Worm (Caenorhabditis elegans) whole organism, L3 larva: ENCODE data around the gene ZK792.7.

Experiments used
- R02D3.7 ChIP-seq: fragments of 150-350 bp; optimal IDR thresholded peaks from 2 replicates; lab custom pipeline; 2014; ENCODE audit warnings: missing biosample characterization, missing genetic modification characterization
- ZK546.5 ChIP-seq: sonication (generic microtip); optimal IDR thresholded peaks from 2 replicates; lab custom pipeline; 2017; ENCODE audit warnings: missing biosample characterization, missing genetic modification characterization
- aly-2 ChIP-seq: fragments of 150-350 bp; optimal IDR thresholded peaks from 2 replicates; lab custom pipeline; 2014; ENCODE audit warnings: missing biosample characterization, missing genetic modification characterization
- ama-1 ChIP-seq: fragments of 150-350 bp; optimal IDR thresholded peaks from 2 replicates; lab custom pipeline; 2018
- ceh-16 ChIP-seq: sonication (generic microtip); optimal IDR thresholded peaks from 2 replicates; lab custom pipeline; 2017; ENCODE audit warnings: missing biosample characterization, missing genetic modification characterization
- ceh-28 ChIP-seq: fragments of 150-350 bp; optimal IDR thresholded peaks from 2 replicates; lab custom pipeline; 2014; ENCODE audit warnings: missing biosample characterization, missing genetic modification reagents, missing genetic modification characterization
- ceh-9 ChIP-seq: sonication (generic microtip); optimal IDR thresholded peaks from 2 replicates; lab custom pipeline; 2018; ENCODE audit warnings: missing biosample characterization, missing genetic modification characterization
- daf-12 ChIP-seq: fragments of 150-350 bp; optimal IDR thresholded peaks from 2 replicates; lab custom pipeline; 2014; ENCODE audit warnings: missing biosample characterization, missing genetic modification reagents, missing genetic modification characterization
- egl-27 ChIP-seq: sonication (generic microtip); optimal IDR thresholded peaks from 4 replicates; lab custom pipeline; 2017; ENCODE audit warnings: missing biosample characterization, missing genetic modification reagents, missing genetic modification characterization
- egl-5 ChIP-seq: fragments of 150-350 bp; optimal IDR thresholded peaks from 2 replicates; lab custom pipeline; 2017; ENCODE audit warnings: missing biosample characterization, missing genetic modification reagents, missing genetic modification characterization, inconsistent platforms
- elt-1 ChIP-seq: fragments of 150-350 bp; optimal IDR thresholded peaks from 2 replicates; lab custom pipeline; 2014; ENCODE audit warnings: missing biosample characterization, missing genetic modification characterization
- elt-2 ChIP-seq: sonication (generic microtip); optimal IDR thresholded peaks from 2 replicates; lab custom pipeline; 2016; ENCODE audit warnings: missing genetic modification reagents, mild to moderate bottlenecking, missing genetic modification characterization, missing compliant biosample characterization
- elt-3 ChIP-seq, 3 experiments: fragments of 150-350 bp in 1 of 3; sonication (generic microtip) in 2 of 3; optimal IDR thresholded peaks; 2 replicates in 2 of 3; 4 replicates in 1 of 3; lab custom pipeline; 2014 to 2017; ENCODE audit warnings: missing biosample characterization in 3 of 3, missing genetic modification characterization in 3 of 3
- eor-1 ChIP-seq, 2 experiments: fragments of 150-350 bp; optimal IDR thresholded peaks; 2 replicates each; lab custom pipeline; 2014 to 2018; ENCODE audit warnings: missing biosample characterization in 2 of 2, missing genetic modification characterization in 2 of 2
- fkh-10 ChIP-seq: sonication (generic microtip); optimal IDR thresholded peaks from 2 replicates; lab custom pipeline; 2017; ENCODE audit warnings: missing biosample characterization, missing genetic modification reagents, missing genetic modification characterization
- fkh-2 ChIP-seq: fragments of 150-350 bp; optimal IDR thresholded peaks from 2 replicates; lab custom pipeline; 2014; ENCODE audit warnings: missing biosample characterization, missing genetic modification reagents, missing genetic modification characterization
- fos-1 ChIP-seq: fragments of 150-350 bp; optimal IDR thresholded peaks from 2 replicates; lab custom pipeline; 2014; ENCODE audit warnings: missing biosample characterization, missing genetic modification characterization
- jun-1 ChIP-seq: fragments of 150-350 bp; optimal IDR thresholded peaks from 2 replicates; lab custom pipeline; 2014; ENCODE audit warnings: missing biosample characterization, missing genetic modification reagents, missing genetic modification characterization
- lin-15B ChIP-seq: fragments of 150-350 bp; optimal IDR thresholded peaks from 2 replicates; lab custom pipeline; 2014; ENCODE audit warnings: missing biosample characterization, missing genetic modification characterization
- lin-39 ChIP-seq: fragments of 150-350 bp; optimal IDR thresholded peaks from 2 replicates; lab custom pipeline; 2018; ENCODE audit warnings: missing biosample characterization, missing genetic modification reagents, missing genetic modification characterization
- lsy-12 ChIP-seq: sonication (generic microtip); optimal IDR thresholded peaks from 2 replicates; lab custom pipeline; 2016; ENCODE audit warnings: mild to moderate bottlenecking, missing genetic modification characterization, missing compliant biosample characterization
- mdl-1 ChIP-seq: fragments of 150-350 bp; optimal IDR thresholded peaks from 2 replicates; lab custom pipeline; 2014; ENCODE audit warnings: missing biosample characterization, missing genetic modification characterization
- mml-1 ChIP-seq: fragments of 150-350 bp; sonication (generic microtip); optimal IDR thresholded peaks from 3 replicates; lab custom pipeline; 2014; ENCODE audit warnings: missing biosample characterization, missing genetic modification characterization
- nfya-1 ChIP-seq: sonication (generic microtip); optimal IDR thresholded peaks from 2 replicates; lab custom pipeline; 2017; ENCODE audit warnings: missing genetic modification characterization, mild to moderate bottlenecking, missing compliant biosample characterization, antibody characterized with exemption, moderate library complexity; ENCODE audit not compliant: insufficient read depth
- nhr-23 ChIP-seq: fragments of 150-350 bp; optimal IDR thresholded peaks from 2 replicates; lab custom pipeline; 2014; ENCODE audit warnings: missing biosample characterization, missing genetic modification reagents, missing genetic modification characterization
- nhr-237 ChIP-seq: fragments of 150-350 bp; optimal IDR thresholded peaks from 2 replicates; lab custom pipeline; 2014; ENCODE audit warnings: missing biosample characterization, missing genetic modification characterization
- nhr-25 ChIP-seq: sonication (generic microtip); optimal IDR thresholded peaks from 2 replicates; lab custom pipeline; 2017; ENCODE audit warnings: missing biosample characterization, missing genetic modification characterization
- nhr-28 ChIP-seq: fragments of 150-350 bp; optimal IDR thresholded peaks from 2 replicates; lab custom pipeline; 2014; ENCODE audit warnings: missing biosample characterization, missing genetic modification characterization
- nhr-43 ChIP-seq: sonication (generic microtip); optimal IDR thresholded peaks from 2 replicates; lab custom pipeline; 2016; ENCODE audit warnings: mild to moderate bottlenecking, missing genetic modification characterization, missing compliant biosample characterization; ENCODE audit not compliant: poor library complexity, severe bottlenecking
- nhr-67 ChIP-seq: fragments of 150-350 bp; optimal IDR thresholded peaks from 2 replicates; lab custom pipeline; 2014; ENCODE audit warnings: missing biosample characterization, missing genetic modification characterization
- nhr-77 ChIP-seq: fragments of 150-350 bp; optimal IDR thresholded peaks from 2 replicates; lab custom pipeline; 2014; ENCODE audit warnings: missing biosample characterization, missing genetic modification characterization
- pha-4 ChIP-seq: fragments of 150-350 bp; optimal IDR thresholded peaks from 2 replicates; lab custom pipeline; 2014; ENCODE audit warnings: missing biosample characterization, missing genetic modification reagents, missing genetic modification characterization
- pqm-1 ChIP-seq: fragments of 150-350 bp; optimal IDR thresholded peaks from 2 replicates; lab custom pipeline; 2017; ENCODE audit warnings: missing biosample characterization, missing genetic modification characterization, inconsistent platforms
- skn-1 ChIP-seq: fragments of 150-350 bp; optimal IDR thresholded peaks from 2 replicates; lab custom pipeline; 2014; ENCODE audit warnings: missing biosample characterization, missing genetic modification characterization
- snpc-4 ChIP-seq: fragments of 150-350 bp; optimal IDR thresholded peaks from 2 replicates; lab custom pipeline; 2014; ENCODE audit warnings: missing biosample characterization, missing genetic modification characterization
- tbx-2 ChIP-seq: sonication (generic microtip); optimal IDR thresholded peaks from 2 replicates; lab custom pipeline; 2016; ENCODE audit warnings: mild to moderate bottlenecking, missing genetic modification characterization, missing compliant biosample characterization
- unc-39 ChIP-seq: sonication (generic microtip); optimal IDR thresholded peaks from 4 replicates; lab custom pipeline; 2017; ENCODE audit warnings: missing biosample characterization, missing genetic modification characterization
- unc-62 ChIP-seq: fragments of 150-350 bp; sonication (generic microtip); optimal IDR thresholded peaks from 4 replicates; lab custom pipeline; 2014; ENCODE audit warnings: missing biosample characterization, missing genetic modification reagents, missing genetic modification characterization
- zag-1 ChIP-seq: fragments of 150-350 bp; optimal IDR thresholded peaks from 2 replicates; lab custom pipeline; 2014; ENCODE audit warnings: missing biosample characterization, missing genetic modification characterization
- ztf-11 ChIP-seq: fragments of 150-350 bp; optimal IDR thresholded peaks from 2 replicates; lab custom pipeline; 2014; ENCODE audit warnings: missing biosample characterization, missing genetic modification characterization
- ztf-4 ChIP-seq: fragments of 150-350 bp; optimal IDR thresholded peaks from 2 replicates; lab custom pipeline; 2014; ENCODE audit warnings: missing biosample characterization, missing genetic modification characterization

Gene ZK792.7

DNA sequence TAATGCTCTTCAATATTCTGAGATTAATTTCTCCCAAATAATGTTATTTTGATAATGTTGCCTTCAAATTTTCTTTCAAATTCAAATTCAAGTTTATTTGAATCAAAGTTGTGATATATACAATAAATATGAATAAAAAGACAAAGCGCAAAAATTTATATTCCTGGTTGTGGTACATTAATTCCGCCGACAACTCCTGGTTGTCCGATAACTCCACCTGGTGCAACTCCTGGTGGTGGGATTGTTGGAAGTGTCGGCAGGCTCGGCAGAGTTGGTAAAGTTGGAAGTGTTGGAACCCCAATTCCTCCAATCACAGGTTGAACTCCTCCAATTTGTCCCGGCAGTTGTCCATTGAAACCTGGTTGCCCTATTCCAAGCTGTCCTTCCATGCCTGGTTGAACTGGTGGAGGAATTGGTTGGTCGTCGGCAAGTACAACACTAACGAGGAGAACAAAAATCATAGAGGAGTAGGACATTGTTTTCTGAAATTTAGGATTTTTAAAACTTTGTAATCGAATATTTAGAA lies 43.9 kb downstream of the ZK792.7 start, which contains the start of gene K01A6.7:
TSS of gene K01A6.7 (minus strand) at position 476 of the 526 bp plus-strand sequence.
- no peak for TF ChIP-seq mdl-1 (tag; lab: Kevin White, UChicago)
- TF ChIP-seq daf-12 (tag; lab: Kevin White, UChicago) = no peak
- no peak for TF ChIP-seq nhr-25 (tag; lab: Kevin White, UChicago)
- TF ChIP-seq elt-2 (tag; lab: Kevin White, UChicago) = no peak
- no peak for TF ChIP-seq lin-15B (tag; lab: Kevin White, UChicago)
- TF ChIP-seq ama-1 = no peak
- no peak for TF ChIP-seq nhr-28 (tag; lab: Kevin White, UChicago)
- no peak for TF ChIP-seq nhr-23 (tag; lab: Kevin White, UChicago)
- TF ChIP-seq nfya-1 (tag; lab: Kevin White, UChicago) = no peak
- no peak for TF ChIP-seq egl-27 (tag; lab: Kevin White, UChicago)
- no peak for TF ChIP-seq ceh-9 (tag; lab: Kevin White, UChicago)

DNA sequence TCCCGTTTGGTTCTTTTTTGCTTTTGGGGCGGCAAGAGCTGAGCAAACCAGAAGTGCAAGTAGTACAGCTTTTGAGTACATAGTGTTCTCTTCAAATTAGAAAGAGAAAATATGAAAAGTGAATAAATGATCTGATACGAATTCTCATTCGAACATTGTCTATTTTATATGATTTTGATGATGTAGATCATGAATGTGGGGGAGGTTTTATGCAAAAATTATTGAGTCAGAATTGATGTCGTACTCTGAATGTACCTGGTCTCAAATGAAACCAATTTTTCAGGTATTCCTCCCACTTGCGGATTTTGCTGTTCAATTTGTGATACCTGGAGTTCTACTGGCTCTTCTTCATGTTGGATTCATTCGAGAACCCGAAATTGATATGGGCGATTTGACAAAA lies 46.0 kb downstream of the ZK792.7 start, which contains the start of gene K01A6.4:
TSS of gene K01A6.4 (minus strand) at position 101 of the 400 bp plus-strand sequence.
- TF ChIP-seq ceh-9 (tag; lab: Kevin White, UChicago) (no peak), lsy-12 (tag; lab: Kevin White, UChicago) (no peak), elt-2 (tag; lab: Kevin White, UChicago) (no peak), pha-4 (no peak), eor-1 (tag; optimal IDR thresholded peaks at IDR 0.05; lab: Kevin White, UChicago) (no peak), snpc-4 (no peak), lin-15B (tag; lab: Kevin White, UChicago) (no peak), ZK546.5 (no peak), R02D3.7 (tag; lab: Kevin White, UChicago) (no peak), ama-1 (no peak), fkh-2 (tag; lab: Kevin White, UChicago) (no peak), tbx-2 (tag; lab: Kevin White, UChicago) (no peak), skn-1 (tag; lab: Kevin White, UChicago) (no peak), fkh-10 (no peak), egl-27 (tag; lab: Kevin White, UChicago) (no peak), mml-1 (tag; lab: Kevin White, UChicago) (no peak)

- TF ChIP-seq ztf-4 (tag; lab: Kevin White, UChicago) (no peak), unc-39 (tag; lab: Kevin White, UChicago) (no peak), elt-1 (tag; lab: Kevin White, UChicago) (no peak), lsy-12 (tag; lab: Kevin White, UChicago) (no peak), ceh-28 (tag; lab: Kevin White, UChicago) (no peak), ceh-9 (tag; lab: Kevin White, UChicago) (no peak), R02D3.7 (tag; lab: Kevin White, UChicago) (no peak)
Measured at ce11 chrIV:11742406-11742805, 48.2 kb downstream of the ZK792.7 start, which contains the start of gene K01A6.5. Gene K01A6.5 (plus strand): TSS chrIV:11742706.

DNA sequence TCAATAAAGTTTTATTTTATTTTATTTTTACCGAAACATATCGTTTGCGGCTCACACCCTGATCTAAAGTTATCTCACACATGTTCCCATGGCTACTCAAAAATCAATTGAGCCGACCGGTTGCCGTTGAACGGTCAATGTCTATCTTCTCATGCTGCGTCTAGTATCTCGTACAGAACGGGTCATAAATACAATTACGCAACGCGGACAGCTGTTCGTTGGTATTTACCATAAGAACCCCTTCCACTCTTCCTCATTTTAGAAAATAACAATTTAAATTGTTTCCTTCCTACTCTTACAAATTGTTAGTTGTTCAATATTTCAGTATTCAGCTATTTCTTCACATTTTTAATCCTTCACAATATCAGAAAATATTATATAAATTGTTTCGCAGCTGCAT lies 49.6 kb downstream of the ZK792.7 start:
- TF ChIP-seq aly-2 (tag; lab: Kevin White, UChicago) (no peak), fos-1 (no peak), pha-4 (no peak), nhr-237 (tag; lab: Kevin White, UChicago) (no peak), tbx-2 (tag; lab: Kevin White, UChicago) (no peak), fkh-2 (tag; lab: Kevin White, UChicago) (no peak), daf-12 (tag; lab: Kevin White, UChicago) (no peak), fkh-10 (no peak), nhr-77 (tag; lab: Kevin White, UChicago) (no peak), nhr-43 (tag; lab: Kevin White, UChicago) (no peak), lin-15B (tag; lab: Kevin White, UChicago) (no peak), ztf-11 (tag; lab: Kevin White, UChicago) (no peak), nhr-25 (tag; lab: Kevin White, UChicago) (no peak), unc-39 (tag; lab: Kevin White, UChicago) (no peak)

ce11 chrIV:11744287-11744686 lies 50.0 kb downstream of the ZK792.7 start:
- TF ChIP-seq elt-3 (tag; optimal IDR thresholded peaks at IDR 0.05; lab: Kevin White, UChicago) (no peak), nhr-43 (tag; lab: Kevin White, UChicago) (no peak), ceh-16 (tag; lab: Kevin White, UChicago) (no peak), nhr-23 (tag; lab: Kevin White, UChicago) (no peak), pqm-1 (tag; lab: Kevin White, UChicago) (no peak), fkh-10 (no peak), fkh-2 (tag; lab: Kevin White, UChicago) (peak; percentile 7), pha-4 (no peak), egl-5 (no peak), aly-2 (tag; lab: Kevin White, UChicago) (no peak), nhr-25 (tag; lab: Kevin White, UChicago) (no peak), lin-39 (tag; lab: Kevin White, UChicago) (no peak), mml-1 (tag; lab: Kevin White, UChicago) (no peak), nhr-67 (tag; lab: Kevin White, UChicago) (no peak), nhr-77 (tag; lab: Kevin White, UChicago) (no peak), zag-1 (tag; lab: Kevin White, UChicago) (no peak), egl-27 (tag; lab: Kevin White, UChicago) (no peak), snpc-4 (peak; percentile 22), jun-1 (tag; lab: Kevin White, UChicago) (no peak), unc-62 (GFP tag; lab: Kevin White, UChicago) (no peak), R02D3.7 (tag; lab: Kevin White, UChicago) (no peak), nfya-1 (tag; lab: Kevin White, UChicago) (peak; percentile 32), skn-1 (tag; lab: Kevin White, UChicago) (no peak), ztf-4 (tag; lab: Kevin White, UChicago) (no peak)
